Worm (Caenorhabditis elegans): ENCODE measurements around the gene rpn-9.

- TF ChIP-seq ceh-13 (GFP tag; optimal IDR thresholded peaks at IDR 0.05) (no peak), ama-1 (optimal IDR thresholded peaks at IDR 0.05) (no peak), scrt-1 (GFP tag; IDR thresholded peaks at IDR 0.05) (no peak), ceh-36 (tag; optimal IDR thresholded peaks at IDR 0.05) (no peak), B0310.2 (tag; optimal IDR thresholded peaks at IDR 0.05) (no peak), hnd-1 (tag; optimal IDR thresholded peaks at IDR 0.05) (no peak), ets-7 (tag; optimal IDR thresholded peaks at IDR 0.05) (no peak), flt-1 (GFP tag; IDR thresholded peaks at IDR 0.05) (no peak), sea-1 (GFP tag; conservative IDR thresholded peaks at IDR 0.05) (no peak), F13C5.2 (tag; optimal IDR thresholded peaks at IDR 0.05) (no peak), tbx-37 (GFP tag; conservative IDR thresholded peaks at IDR 0.05) (no peak), pes-1 (GFP tag; IDR thresholded peaks at IDR 0.05) (no peak), hmg-4 (GFP tag; optimal IDR thresholded peaks at IDR 0.05) (no peak)
Measured at ce11 chrII:11286445-11286844, 47.7 kb upstream of the rpn-9 start.

Data from whole organism, early embryonic.